Worm (Caenorhabditis elegans) whole organism, mixed stage, embryonic: Measurements from ENCODE around the gene srx-31.
"Not testable (repeated sequence)": the region's sequence is repeated elsewhere in the genome, so short reads cannot be mapped to it uniquely, and the experiment has no call there.

Source experiments
- M03D4.4 ChIP-seq: sonication (generic microtip); optimal IDR thresholded peaks from 2 replicates; lab custom pipeline; 2017; ENCODE audit warnings: mild to moderate bottlenecking, missing genetic modification characterization, missing compliant biosample characterization
- bed-3 ChIP-seq: fragments of 200-800 bp; sonication (Bioruptor generic); optimal IDR thresholded peaks from 3 replicates; lab custom pipeline; 2018; ENCODE audit warnings: mild to moderate bottlenecking, missing genetic modification characterization, moderate library complexity, missing compliant biosample characterization
- blmp-1 ChIP-seq: fragments of 150-350 bp; optimal IDR thresholded peaks from 2 replicates; lab custom pipeline; 2014; ENCODE audit warnings: missing biosample characterization, missing genetic modification characterization
- ceh-39 ChIP-seq: fragments of 150-350 bp; optimal IDR thresholded peaks from 2 replicates; lab custom pipeline; 2014; ENCODE audit warnings: missing biosample characterization, missing genetic modification characterization
- ceh-43 ChIP-seq: fragments of 200-800 bp; sonication (Bioruptor generic); optimal IDR thresholded peaks from 2 replicates; lab custom pipeline; 2018; ENCODE audit warnings: mild to moderate bottlenecking, missing genetic modification characterization, moderate library complexity, missing compliant biosample characterization
- ceh-83 ChIP-seq: fragments of 200-800 bp; sonication (Bioruptor generic); optimal IDR thresholded peaks from 2 replicates; lab custom pipeline; 2018; ENCODE audit warnings: mild to moderate bottlenecking, missing genetic modification characterization, missing compliant biosample characterization
- ces-1 ChIP-seq: fragments of 150-350 bp; optimal IDR thresholded peaks from 2 replicates; lab custom pipeline; 2014; ENCODE audit warnings: missing biosample characterization, missing genetic modification reagents, missing genetic modification characterization
- cnd-1 ChIP-seq: fragments of 200-800 bp; sonication (Bioruptor generic); optimal IDR thresholded peaks from 2 replicates; lab custom pipeline; 2018; ENCODE audit warnings: mild to moderate bottlenecking, missing genetic modification characterization, missing compliant biosample characterization
- drap-1 ChIP-seq: fragments of 200-800 bp; sonication (Bioruptor generic); optimal IDR thresholded peaks from 3 replicates; lab custom pipeline; 2018; ENCODE audit warnings: mild to moderate bottlenecking, missing genetic modification characterization, missing compliant biosample characterization
- elt-1 ChIP-seq: sonication (generic microtip); optimal IDR thresholded peaks from 2 replicates; lab custom pipeline; 2017; ENCODE audit warnings: missing genetic modification characterization, mild to moderate bottlenecking, missing compliant biosample characterization, antibody characterized with exemption, moderate library complexity, borderline replicate concordance; ENCODE audit not compliant: insufficient read depth
- elt-3 ChIP-seq: fragments of 150-350 bp; optimal IDR thresholded peaks from 2 replicates; lab custom pipeline; 2014; ENCODE audit warnings: missing biosample characterization, missing genetic modification characterization
- ham-2 ChIP-seq: fragments of 200-800 bp; sonication (Bioruptor generic); optimal IDR thresholded peaks from 2 replicates; lab custom pipeline; 2018; ENCODE audit warnings: mild to moderate bottlenecking, missing genetic modification characterization, missing compliant biosample characterization
- hlh-1 ChIP-seq: fragments of 150-350 bp; optimal IDR thresholded peaks from 2 replicates; lab custom pipeline; 2014; ENCODE audit warnings: missing biosample characterization, missing genetic modification reagents, missing genetic modification characterization
- lin-13 ChIP-seq: fragments of 150-350 bp; optimal IDR thresholded peaks from 2 replicates; lab custom pipeline; 2014; ENCODE audit warnings: missing biosample characterization, missing genetic modification characterization
- lin-32 ChIP-seq: fragments of 200-800 bp; sonication (Bioruptor generic); optimal IDR thresholded peaks from 2 replicates; lab custom pipeline; 2018; ENCODE audit warnings: mild to moderate bottlenecking, missing genetic modification characterization, missing compliant biosample characterization
- mep-1 ChIP-seq: fragments of 150-350 bp; optimal IDR thresholded peaks from 2 replicates; lab custom pipeline; 2017; ENCODE audit warnings: missing biosample characterization, missing genetic modification reagents, missing genetic modification characterization, inconsistent platforms
- mls-2 ChIP-seq: sonication (generic microtip); optimal IDR thresholded peaks from 2 replicates; lab custom pipeline; 2016; ENCODE audit warnings: mild to moderate bottlenecking, missing genetic modification characterization, moderate library complexity, missing compliant biosample characterization
- nhr-12 ChIP-seq: fragments of 150-350 bp; optimal IDR thresholded peaks from 2 replicates; lab custom pipeline; 2014; ENCODE audit warnings: missing biosample characterization, missing genetic modification characterization
- nhr-2 ChIP-seq: fragments of 150-350 bp; optimal IDR thresholded peaks from 2 replicates; lab custom pipeline; 2014; ENCODE audit warnings: missing biosample characterization, missing genetic modification characterization
- nhr-237 ChIP-seq: fragments of 150-350 bp; optimal IDR thresholded peaks from 2 replicates; lab custom pipeline; 2014; ENCODE audit warnings: missing biosample characterization, missing genetic modification characterization
- nhr-28 ChIP-seq: fragments of 150-350 bp; optimal IDR thresholded peaks from 2 replicates; lab custom pipeline; 2014; ENCODE audit warnings: missing biosample characterization, missing genetic modification characterization
- nhr-76 ChIP-seq: sonication (generic microtip); optimal IDR thresholded peaks from 2 replicates; lab custom pipeline; 2017; ENCODE audit warnings: missing biosample characterization, missing genetic modification characterization
- pha-4 ChIP-seq: fragments of 150-350 bp; optimal IDR thresholded peaks from 2 replicates; lab custom pipeline; 2018; ENCODE audit warnings: missing biosample characterization, missing genetic modification reagents, missing genetic modification characterization
- snpc-4 ChIP-seq: fragments of 150-350 bp; optimal IDR thresholded peaks from 2 replicates; lab custom pipeline; 2014; ENCODE audit warnings: missing biosample characterization, missing genetic modification characterization
- sptf-1 ChIP-seq: sonication (generic microtip); optimal IDR thresholded peaks from 2 replicates; lab custom pipeline; 2017; ENCODE audit warnings: mild to moderate bottlenecking, missing genetic modification characterization, moderate library complexity, missing compliant biosample characterization
- tbx-8 ChIP-seq: fragments of 200-800 bp; sonication (Bioruptor generic); optimal IDR thresholded peaks from 2 replicates; lab custom pipeline; 2018; ENCODE audit warnings: mild to moderate bottlenecking, missing genetic modification characterization, moderate library complexity, missing compliant biosample characterization
- unc-120 ChIP-seq: sonication (generic microtip); optimal IDR thresholded peaks from 2 replicates; lab custom pipeline; 2017; ENCODE audit warnings: missing genetic modification characterization, missing compliant biosample characterization; ENCODE audit not compliant: poor library complexity, severe bottlenecking
- unc-39 ChIP-seq: fragments of 150-350 bp; optimal IDR thresholded peaks from 2 replicates; lab custom pipeline; 2014; ENCODE audit warnings: missing biosample characterization, missing genetic modification characterization
- unc-62 ChIP-seq: fragments of 150-350 bp; optimal IDR thresholded peaks from 2 replicates; lab custom pipeline; 2014; ENCODE audit warnings: missing biosample characterization, missing genetic modification reagents, missing genetic modification characterization
- zip-8 ChIP-seq: fragments of 150-350 bp; optimal IDR thresholded peaks from 2 replicates; lab custom pipeline; 2014; ENCODE audit warnings: missing biosample characterization, missing genetic modification characterization
- ztf-11 ChIP-seq: fragments of 150-350 bp; optimal IDR thresholded peaks from 2 replicates; lab custom pipeline; 2014; ENCODE audit warnings: missing biosample characterization, missing genetic modification characterization

srx-31 gene

ce11 chrV:852184-852583 lies 29.4 kb upstream of the srx-31 start, which contains the start of gene K09C6.3:
K09C6.3 (plus strand) TSS chrV:852484.
- TF ChIP-seq lin-13 (tag; lab: Kevin White, UChicago) (no peak), cnd-1 (tag; lab: Kevin White, UChicago) (no peak), elt-3 (no peak), ceh-39 (tag; lab: Kevin White, UChicago) (no peak), snpc-4 (tag; lab: Kevin White, UChicago) (no peak), nhr-28 (no peak), ces-1 (GFP tag; lab: Kevin White, UChicago) (no peak), unc-39 (no peak), ham-2 (no peak), elt-1 (tag; lab: Kevin White, UChicago) (no peak), tbx-8 (GFP tag; lab: Kevin White, UChicago) (no peak), M03D4.4 (tag; lab: Kevin White, UChicago) (no peak), mls-2 (tag; lab: Kevin White, UChicago) (no peak), zip-8 (tag; lab: Kevin White, UChicago) (no peak), unc-62 (GFP tag; lab: Kevin White, UChicago) (no peak)

- no peak for TF ChIP-seq pha-4 (tag; lab: Kevin White, UChicago)
- no peak for TF ChIP-seq M03D4.4 (tag; lab: Kevin White, UChicago)
- TF ChIP-seq hlh-1 (tag; lab: Kevin White, UChicago), result no peak
- TF ChIP-seq mls-2 (tag; lab: Kevin White, UChicago), result no peak
- TF ChIP-seq bed-3 (GFP tag; lab: Kevin White, UChicago), result no peak
- TF ChIP-seq nhr-76, result no peak
- TF ChIP-seq ham-2, result no peak
- TF ChIP-seq unc-39, result no peak
- no peak for TF ChIP-seq unc-120 (tag; lab: Kevin White, UChicago)
- TF ChIP-seq ceh-39 (tag; lab: Kevin White, UChicago), result no peak
Observed at ce11 chrV:849512-849911, 26.7 kb upstream of the srx-31 start, which contains the start of gene srbc-12. srbc-12 (plus strand) TSS chrV:849812.

ce11 chrV:849042-849441 lies 26.2 kb upstream of the srx-31 start:
- no peak for TF ChIP-seq lin-13 (tag; lab: Kevin White, UChicago)
- no peak for TF ChIP-seq ceh-39 (tag; lab: Kevin White, UChicago)
- TF ChIP-seq ceh-83 (GFP tag; lab: Kevin White, UChicago), result no peak
- TF ChIP-seq ztf-11 (tag; lab: Kevin White, UChicago), result no peak
- TF ChIP-seq nhr-2 (tag; lab: Kevin White, UChicago), result no peak
- no peak for TF ChIP-seq mls-2 (tag; lab: Kevin White, UChicago)
- no peak for TF ChIP-seq lin-32
- no peak for TF ChIP-seq hlh-1 (tag; lab: Kevin White, UChicago)
- no peak for TF ChIP-seq unc-120 (tag; lab: Kevin White, UChicago)
- TF ChIP-seq mep-1 (tag; lab: Kevin White, UChicago), result no peak
- TF ChIP-seq nhr-12 (tag; lab: Kevin White, UChicago), result no peak
- no peak for TF ChIP-seq sptf-1 (tag; lab: Kevin White, UChicago)
- no peak for TF ChIP-seq M03D4.4 (tag; lab: Kevin White, UChicago)
- TF ChIP-seq ceh-43, result no peak
- no peak for TF ChIP-seq nhr-237 (tag; lab: Kevin White, UChicago)

ce11 chrV:847521-847920 lies 24.7 kb upstream of the srx-31 start, which contains the start of gene srbc-13:
srbc-13 (plus strand) TSS chrV:847821.
- no peak for TF ChIP-seq tbx-8 (GFP tag; lab: Kevin White, UChicago)
- no peak for TF ChIP-seq unc-120 (tag; lab: Kevin White, UChicago)
- no peak for TF ChIP-seq nhr-237 (tag; lab: Kevin White, UChicago)
- no peak for TF ChIP-seq blmp-1 (tag; lab: Kevin White, UChicago)
- TF ChIP-seq elt-1 (tag; lab: Kevin White, UChicago), result no peak
- TF ChIP-seq lin-13 (tag; lab: Kevin White, UChicago), result no peak
- no peak for TF ChIP-seq mep-1 (tag; lab: Kevin White, UChicago)
- no peak for TF ChIP-seq nhr-2 (tag; lab: Kevin White, UChicago)
- no peak for TF ChIP-seq M03D4.4 (tag; lab: Kevin White, UChicago)

DNA sequence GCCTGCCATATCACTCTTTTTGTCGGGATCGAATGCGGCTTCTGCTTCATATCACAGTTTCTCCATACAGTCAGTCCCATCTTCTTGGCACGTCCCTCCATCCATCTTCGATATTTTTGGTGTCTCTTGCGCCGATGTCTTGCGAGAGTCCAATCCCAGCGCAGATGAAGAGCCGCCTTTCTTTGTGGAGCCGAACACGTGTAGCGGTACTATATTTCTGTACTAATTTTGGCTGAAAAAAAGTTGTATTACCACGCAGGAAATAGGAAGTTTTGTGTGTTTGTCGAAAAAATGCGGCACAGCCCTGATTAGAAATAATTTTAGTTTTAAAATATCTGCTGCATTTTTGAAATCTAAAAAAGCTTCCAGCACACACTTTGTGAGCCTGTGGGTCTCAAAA lies 20.3 kb upstream of the srx-31 start, which contains the start of gene K09C6.8:
Gene K09C6.8 (minus strand): TSS at position 101 of the 400 bp plus-strand sequence.
- not testable (repeated sequence) for TF ChIP-seq drap-1 (GFP tag; lab: Kevin White, UChicago); sptf-1 (tag; lab: Kevin White, UChicago); lin-13 (tag; lab: Kevin White, UChicago)
